Worm (Caenorhabditis elegans): ENCODE data around the gene AC7.3.

Gene AC7.3

DNA sequence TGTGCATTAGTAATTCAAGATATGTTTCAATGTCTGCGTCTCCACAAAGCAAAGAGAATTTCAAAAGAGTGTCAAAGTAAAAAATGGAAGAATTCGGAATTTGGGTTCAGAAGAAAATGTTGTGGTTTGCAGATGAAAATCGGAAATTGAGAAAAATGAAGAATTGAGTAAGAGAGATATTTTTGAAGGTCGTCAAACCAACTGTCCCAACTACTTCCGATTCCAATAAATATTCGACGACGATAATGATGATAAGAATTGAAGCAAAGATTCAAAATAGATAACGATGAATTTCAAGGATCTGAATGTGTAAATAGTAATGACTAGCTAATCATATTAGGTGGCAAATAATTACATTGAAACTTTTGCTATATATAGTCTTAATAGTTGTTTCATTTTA is 28.3 kb downstream of the AC7.3 start:
- no peak for TF ChIP-seq unc-62 (GFP tag; optimal IDR thresholded peaks at IDR 0.05)

DNA sequence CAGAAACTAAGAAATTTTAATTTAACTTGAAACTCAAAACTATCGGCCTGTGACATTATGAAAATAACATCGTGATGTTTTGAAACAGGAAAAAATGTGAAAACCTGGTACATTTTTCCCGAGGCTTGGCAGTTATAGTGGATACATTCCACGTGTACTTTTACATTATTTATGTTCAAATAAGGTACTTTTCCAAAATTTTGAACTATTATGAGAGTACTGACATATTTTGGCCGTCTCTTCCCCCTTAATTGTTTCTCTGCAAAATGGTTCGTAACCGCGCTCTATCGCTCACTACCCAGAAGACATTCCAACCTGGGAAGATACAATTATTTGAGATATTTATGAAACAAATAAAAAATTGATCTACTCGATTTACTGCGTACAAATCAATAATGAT is 38.2 kb downstream of the AC7.3 start, which contains the start of gene C24D10.5:
C24D10.5 (plus strand) TSS at position 301 of the 400 bp plus-strand sequence.
- no peak for TF ChIP-seq unc-62 (GFP tag; optimal IDR thresholded peaks at IDR 0.05)

DNA sequence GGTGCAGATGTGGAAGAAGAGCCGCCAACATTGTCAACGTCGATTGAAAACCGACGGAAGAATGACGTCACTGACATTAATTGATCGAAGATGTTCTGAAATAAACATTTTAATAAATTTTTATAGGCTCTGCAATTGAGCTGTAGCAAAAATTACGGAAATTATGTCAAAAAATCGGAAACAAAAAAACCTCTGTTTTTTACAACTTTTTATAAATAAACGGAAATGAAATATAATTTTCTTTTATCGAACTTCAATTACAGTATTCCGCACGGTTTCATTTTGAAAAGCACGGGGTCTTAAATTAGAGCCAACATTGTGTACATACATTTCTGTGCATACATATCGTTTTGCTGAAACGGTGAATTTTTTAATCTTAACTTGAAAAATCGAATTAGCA is 40.8 kb downstream of the AC7.3 start, which contains the start of gene soc-2:
soc-2 (minus strand) TSS at position 101 of the 400 bp plus-strand sequence.
- no peak for TF ChIP-seq unc-62 (GFP tag; optimal IDR thresholded peaks at IDR 0.05)

DNA sequence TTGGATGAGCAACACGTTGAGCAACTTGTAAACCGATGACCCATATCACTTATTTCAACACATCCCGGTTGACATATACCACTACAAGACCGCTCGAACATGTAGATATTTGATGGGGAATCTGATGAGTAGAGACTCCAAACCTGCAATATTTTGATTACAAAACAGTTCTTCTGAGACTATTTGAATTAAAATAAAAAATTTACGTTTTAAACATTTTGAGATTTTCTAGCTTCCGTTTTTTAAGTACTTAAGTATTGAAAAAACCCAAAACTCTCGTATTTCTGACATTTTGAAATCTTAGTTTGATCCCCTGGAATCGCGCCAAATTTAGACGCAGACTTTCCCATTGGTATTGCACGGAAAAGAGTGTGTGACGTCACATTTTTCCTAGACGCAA is 45.6 kb downstream of the AC7.3 start, which contains the start of gene C24D10.49:
C24D10.49 (minus strand) TSS at position 101 of the 400 bp plus-strand sequence.
- TF ChIP-seq unc-62 (GFP tag; optimal IDR thresholded peaks at IDR 0.05) = no peak

DNA sequence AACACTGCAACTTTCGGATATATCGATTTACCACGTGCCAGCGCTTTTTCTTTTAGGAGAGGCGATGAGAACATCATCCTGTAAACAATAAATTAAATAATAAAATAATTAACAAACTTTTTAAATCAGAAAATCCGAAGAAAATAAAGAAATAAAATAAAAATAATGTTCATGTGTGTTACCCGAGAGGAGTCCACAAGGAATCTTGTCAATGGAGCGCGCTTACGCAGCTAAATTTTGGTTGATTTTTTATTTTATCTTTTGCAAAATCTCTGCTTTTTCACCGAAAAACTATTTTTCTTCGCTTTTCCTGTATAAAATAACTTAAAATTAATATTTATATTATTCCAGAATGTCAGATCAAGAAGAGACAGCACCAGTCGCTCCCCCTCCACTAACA is 48.5 kb downstream of the AC7.3 start, which contains the start of the genes C24D10.6 and C24D10.4:
C24D10.6 (minus strand) TSS at position 78 of the 400 bp plus-strand sequence.
C24D10.4 (plus strand) TSS at position 352 of the 400 bp plus-strand sequence.
- no peak for TF ChIP-seq unc-62 (GFP tag; optimal IDR thresholded peaks at IDR 0.05)
